Worm (Caenorhabditis elegans) whole organism, mixed stage, embryonic: ENCODE data around the gene irk-3.

Experiments
- M03D4.4 ChIP-seq: sonication (generic microtip); optimal IDR thresholded peaks from 2 replicates; lab custom pipeline; 2017; ENCODE audit warnings: mild to moderate bottlenecking, missing genetic modification characterization, missing compliant biosample characterization
- bed-3 ChIP-seq: fragments of 200-800 bp; sonication (Bioruptor generic); optimal IDR thresholded peaks from 3 replicates; lab custom pipeline; 2018; ENCODE audit warnings: mild to moderate bottlenecking, missing genetic modification characterization, moderate library complexity, missing compliant biosample characterization
- blmp-1 ChIP-seq: fragments of 150-350 bp; optimal IDR thresholded peaks from 2 replicates; lab custom pipeline; 2014; ENCODE audit warnings: missing biosample characterization, missing genetic modification characterization
- ceh-43 ChIP-seq: fragments of 200-800 bp; sonication (Bioruptor generic); optimal IDR thresholded peaks from 2 replicates; lab custom pipeline; 2018; ENCODE audit warnings: mild to moderate bottlenecking, missing genetic modification characterization, moderate library complexity, missing compliant biosample characterization
- ces-1 ChIP-seq: fragments of 150-350 bp; optimal IDR thresholded peaks from 2 replicates; lab custom pipeline; 2014; ENCODE audit warnings: missing biosample characterization, missing genetic modification reagents, missing genetic modification characterization
- elt-1 ChIP-seq: sonication (generic microtip); optimal IDR thresholded peaks from 2 replicates; lab custom pipeline; 2017; ENCODE audit warnings: missing genetic modification characterization, mild to moderate bottlenecking, missing compliant biosample characterization, antibody characterized with exemption, moderate library complexity, borderline replicate concordance; ENCODE audit not compliant: insufficient read depth
- elt-3 ChIP-seq: fragments of 150-350 bp; optimal IDR thresholded peaks from 2 replicates; lab custom pipeline; 2014; ENCODE audit warnings: missing biosample characterization, missing genetic modification characterization
- flh-1 ChIP-seq: fragments of 200-800 bp; sonication (Bioruptor generic); optimal IDR thresholded peaks from 2 replicates; lab custom pipeline; 2018; ENCODE audit warnings: mild to moderate bottlenecking, missing genetic modification characterization, moderate library complexity, missing compliant biosample characterization
- ham-2 ChIP-seq: fragments of 200-800 bp; sonication (Bioruptor generic); optimal IDR thresholded peaks from 2 replicates; lab custom pipeline; 2018; ENCODE audit warnings: mild to moderate bottlenecking, missing genetic modification characterization, missing compliant biosample characterization
- hlh-1 ChIP-seq: fragments of 150-350 bp; optimal IDR thresholded peaks from 2 replicates; lab custom pipeline; 2014; ENCODE audit warnings: missing biosample characterization, missing genetic modification reagents, missing genetic modification characterization
- lin-13 ChIP-seq: fragments of 150-350 bp; optimal IDR thresholded peaks from 2 replicates; lab custom pipeline; 2014; ENCODE audit warnings: missing biosample characterization, missing genetic modification characterization
- lin-32 ChIP-seq: fragments of 200-800 bp; sonication (Bioruptor generic); optimal IDR thresholded peaks from 2 replicates; lab custom pipeline; 2018; ENCODE audit warnings: mild to moderate bottlenecking, missing genetic modification characterization, missing compliant biosample characterization
- lsy-2 ChIP-seq: fragments of 150-350 bp; optimal IDR thresholded peaks from 2 replicates; lab custom pipeline; 2014; ENCODE audit warnings: missing biosample characterization, missing genetic modification characterization
- mab-5 ChIP-seq: fragments of 150-350 bp; optimal IDR thresholded peaks from 2 replicates; lab custom pipeline; 2014; ENCODE audit warnings: missing biosample characterization, missing genetic modification characterization
- mls-2 ChIP-seq: sonication (generic microtip); optimal IDR thresholded peaks from 2 replicates; lab custom pipeline; 2016; ENCODE audit warnings: mild to moderate bottlenecking, missing genetic modification characterization, moderate library complexity, missing compliant biosample characterization
- nhr-12 ChIP-seq: fragments of 150-350 bp; optimal IDR thresholded peaks from 2 replicates; lab custom pipeline; 2014; ENCODE audit warnings: missing biosample characterization, missing genetic modification characterization
- nhr-2 ChIP-seq: fragments of 150-350 bp; optimal IDR thresholded peaks from 2 replicates; lab custom pipeline; 2014; ENCODE audit warnings: missing biosample characterization, missing genetic modification characterization
- nhr-237 ChIP-seq: fragments of 150-350 bp; optimal IDR thresholded peaks from 2 replicates; lab custom pipeline; 2014; ENCODE audit warnings: missing biosample characterization, missing genetic modification characterization
- nhr-28 ChIP-seq: fragments of 150-350 bp; optimal IDR thresholded peaks from 2 replicates; lab custom pipeline; 2014; ENCODE audit warnings: missing biosample characterization, missing genetic modification characterization
- nhr-76 ChIP-seq: sonication (generic microtip); optimal IDR thresholded peaks from 2 replicates; lab custom pipeline; 2017; ENCODE audit warnings: missing biosample characterization, missing genetic modification characterization
- pha-4 ChIP-seq: fragments of 150-350 bp; optimal IDR thresholded peaks from 2 replicates; lab custom pipeline; 2018; ENCODE audit warnings: missing biosample characterization, missing genetic modification reagents, missing genetic modification characterization
- sem-2 ChIP-seq: fragments of 200-800 bp; sonication (Bioruptor generic); optimal IDR thresholded peaks from 2 replicates; lab custom pipeline; 2018; ENCODE audit warnings: mild to moderate bottlenecking, missing genetic modification characterization, missing compliant biosample characterization
- snpc-4 ChIP-seq: fragments of 150-350 bp; optimal IDR thresholded peaks from 2 replicates; lab custom pipeline; 2014; ENCODE audit warnings: missing biosample characterization, missing genetic modification characterization
- sptf-1 ChIP-seq: sonication (generic microtip); optimal IDR thresholded peaks from 2 replicates; lab custom pipeline; 2017; ENCODE audit warnings: mild to moderate bottlenecking, missing genetic modification characterization, moderate library complexity, missing compliant biosample characterization
- tbx-8 ChIP-seq: fragments of 200-800 bp; sonication (Bioruptor generic); optimal IDR thresholded peaks from 2 replicates; lab custom pipeline; 2018; ENCODE audit warnings: mild to moderate bottlenecking, missing genetic modification characterization, moderate library complexity, missing compliant biosample characterization
- unc-120 ChIP-seq: sonication (generic microtip); optimal IDR thresholded peaks from 2 replicates; lab custom pipeline; 2017; ENCODE audit warnings: missing genetic modification characterization, missing compliant biosample characterization; ENCODE audit not compliant: poor library complexity, severe bottlenecking
- unc-39 ChIP-seq: fragments of 150-350 bp; optimal IDR thresholded peaks from 2 replicates; lab custom pipeline; 2014; ENCODE audit warnings: missing biosample characterization, missing genetic modification characterization
- unc-62 ChIP-seq: fragments of 150-350 bp; optimal IDR thresholded peaks from 2 replicates; lab custom pipeline; 2014; ENCODE audit warnings: missing biosample characterization, missing genetic modification reagents, missing genetic modification characterization
- zip-8 ChIP-seq: fragments of 150-350 bp; optimal IDR thresholded peaks from 2 replicates; lab custom pipeline; 2014; ENCODE audit warnings: missing biosample characterization, missing genetic modification characterization
- ztf-11 ChIP-seq: fragments of 150-350 bp; optimal IDR thresholded peaks from 2 replicates; lab custom pipeline; 2014; ENCODE audit warnings: missing biosample characterization, missing genetic modification characterization

Gene irk-3

DNA sequence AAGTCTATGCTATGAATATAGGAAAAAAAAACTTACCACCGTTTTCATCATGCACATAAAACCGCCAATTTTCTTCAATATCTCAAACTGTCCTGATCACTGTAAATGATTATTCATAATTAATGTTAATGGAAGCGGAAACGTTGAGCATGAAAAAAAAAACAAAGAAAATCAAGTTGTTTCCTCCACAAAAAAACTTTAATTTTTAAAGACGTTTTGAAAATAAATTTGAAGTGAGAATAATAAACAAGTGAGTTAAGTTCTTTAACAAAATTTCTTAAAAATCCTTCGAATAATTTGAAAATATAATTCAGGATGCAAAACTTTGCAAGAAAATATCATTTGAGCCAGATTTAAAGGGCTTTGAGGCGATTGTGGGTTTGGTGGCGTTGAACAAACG is at the start of gene irk-3:
irk-3 (minus strand) TSS at position 101 of the 400 bp plus-strand sequence.
- TF ChIP-seq unc-39 (tag; lab: Kevin White, UChicago) (no peak), mab-5 (tag; lab: Kevin White, UChicago) (no peak), pha-4 (tag; lab: Kevin White, UChicago) (no peak), mls-2 (no peak), sem-2 (no peak), unc-62 (no peak), nhr-237 (tag; lab: Kevin White, UChicago) (no peak), nhr-76 (no peak), unc-120 (tag; lab: Kevin White, UChicago) (no peak), nhr-28 (no peak), sptf-1 (no peak), nhr-2 (tag; lab: Kevin White, UChicago) (no peak), hlh-1 (tag; lab: Kevin White, UChicago) (no peak), lin-32 (GFP tag; lab: Kevin White, UChicago) (no peak)
- TF ChIP-seq, all 35 proteins: peak for 0

DNA sequence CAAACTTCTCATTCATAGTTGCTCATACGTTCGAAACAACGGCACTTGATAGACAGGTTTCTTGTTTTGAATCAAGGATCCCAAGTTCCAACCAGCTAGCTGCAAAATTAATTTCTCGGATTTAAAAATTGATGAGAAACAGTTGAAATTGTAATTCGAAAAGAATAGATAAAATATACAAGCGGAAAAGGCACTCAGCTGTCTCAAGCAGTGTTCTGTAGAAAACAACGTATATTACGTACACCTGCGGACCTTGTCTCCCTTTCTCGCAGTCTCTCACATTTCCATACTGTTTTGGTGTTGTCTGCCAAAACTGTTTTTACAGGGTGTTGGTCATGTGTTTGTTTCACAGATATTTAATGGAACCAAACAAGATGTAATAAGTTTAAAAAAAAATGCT is 45.4 kb upstream of the irk-3 start, which contains the start of gene F23D12.10:
F23D12.10 (minus strand) TSS at position 101 of the 400 bp plus-strand sequence.
- TF ChIP-seq snpc-4 (tag; lab: Kevin White, UChicago) (no peak), elt-1 (tag; lab: Kevin White, UChicago) (no peak), lsy-2 (tag; lab: Kevin White, UChicago) (no peak), unc-39 (tag; lab: Kevin White, UChicago) (no peak), flh-1 (GFP tag; lab: Kevin White, UChicago) (no peak), ham-2 (GFP tag; lab: Kevin White, UChicago) (no peak), zip-8 (no peak), hlh-1 (tag; lab: Kevin White, UChicago) (no peak), elt-3 (tag; lab: Kevin White, UChicago) (no peak), M03D4.4 (tag; lab: Kevin White, UChicago) (no peak), ceh-43 (GFP tag; lab: Kevin White, UChicago) (no peak), blmp-1 (no peak)

DNA sequence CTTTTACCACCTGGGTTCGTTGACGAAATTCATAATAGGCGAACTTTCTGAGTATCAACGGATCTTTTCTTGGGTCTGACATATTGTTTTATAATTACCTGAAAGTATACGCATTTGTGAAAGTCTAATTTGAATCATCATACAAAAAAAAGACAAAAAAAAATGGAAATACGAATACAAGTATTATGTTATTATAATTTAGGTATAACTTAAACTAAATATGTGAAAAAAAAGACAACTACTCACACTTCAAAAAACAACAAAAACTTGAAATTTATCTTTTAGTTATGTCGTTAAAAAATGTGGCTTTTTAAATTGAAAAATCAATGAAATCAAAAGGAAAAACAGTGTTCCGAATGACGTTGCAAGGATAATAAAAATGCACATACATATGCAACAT is 42.6 kb upstream of the irk-3 start, which contains the start of gene fbxa-179:
fbxa-179 (minus strand) TSS at position 101 of the 400 bp plus-strand sequence.
- TF ChIP-seq ces-1 (GFP tag; lab: Kevin White, UChicago) (no peak), nhr-12 (tag; lab: Kevin White, UChicago) (no peak), bed-3 (no peak)

DNA sequence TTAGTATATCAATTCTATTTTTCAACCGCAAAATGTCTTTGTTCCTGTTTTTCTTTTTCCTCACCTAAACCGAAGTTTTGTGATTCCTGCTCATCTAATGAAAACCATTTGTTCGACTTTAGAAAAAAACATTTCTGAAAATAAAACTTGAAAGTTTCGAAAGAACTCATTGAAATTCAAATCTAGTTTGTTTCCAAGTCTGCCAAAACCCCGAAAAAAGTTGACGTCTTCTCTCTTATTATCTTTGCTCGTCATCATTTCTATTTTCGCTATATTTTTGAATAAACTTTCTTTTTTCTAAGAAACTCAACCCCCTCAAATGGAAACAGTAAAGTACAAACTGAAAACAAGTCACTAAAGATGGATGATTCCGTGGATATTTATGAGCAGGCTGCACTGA is 35.6 kb upstream of the irk-3 start, which contains the start of gene frpr-17:
frpr-17 (plus strand) TSS at position 301 of the 400 bp plus-strand sequence.
- TF ChIP-seq tbx-8 (GFP tag; lab: Kevin White, UChicago) (no peak), hlh-1 (tag; lab: Kevin White, UChicago) (no peak), lin-32 (GFP tag; lab: Kevin White, UChicago) (no peak), blmp-1 (no peak), elt-1 (tag; lab: Kevin White, UChicago) (no peak)
- TF ChIP-seq, all 35 proteins: peak for 0

DNA sequence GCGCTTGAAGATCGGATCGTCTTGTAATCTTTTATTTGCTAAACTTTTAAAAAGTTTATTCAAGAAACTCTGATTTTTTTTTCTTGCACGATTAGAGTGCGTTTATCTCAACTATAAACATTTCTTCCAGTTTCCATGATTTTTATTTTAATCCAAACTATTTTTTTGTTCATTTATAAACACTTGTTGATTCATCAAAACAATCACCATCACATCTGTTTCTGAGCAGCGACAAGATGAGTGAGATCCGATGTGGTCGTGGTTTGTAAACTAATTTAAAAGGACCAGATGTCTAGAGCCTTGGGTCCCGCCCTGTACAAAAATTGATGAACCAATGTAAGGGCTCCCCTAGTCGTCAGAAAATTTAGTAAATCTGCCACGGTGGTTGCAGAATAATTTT is 31.0 kb upstream of the irk-3 start:
- TF ChIP-seq ztf-11 (tag; lab: Kevin White, UChicago) (no peak), pha-4 (tag; lab: Kevin White, UChicago) (no peak), lin-13 (no peak), ces-1 (GFP tag; lab: Kevin White, UChicago) (no peak), tbx-8 (GFP tag; lab: Kevin White, UChicago) (no peak), mls-2 (no peak), elt-3 (tag; lab: Kevin White, UChicago) (no peak)
- TF ChIP-seq, all 35 proteins: peak for 0

DNA sequence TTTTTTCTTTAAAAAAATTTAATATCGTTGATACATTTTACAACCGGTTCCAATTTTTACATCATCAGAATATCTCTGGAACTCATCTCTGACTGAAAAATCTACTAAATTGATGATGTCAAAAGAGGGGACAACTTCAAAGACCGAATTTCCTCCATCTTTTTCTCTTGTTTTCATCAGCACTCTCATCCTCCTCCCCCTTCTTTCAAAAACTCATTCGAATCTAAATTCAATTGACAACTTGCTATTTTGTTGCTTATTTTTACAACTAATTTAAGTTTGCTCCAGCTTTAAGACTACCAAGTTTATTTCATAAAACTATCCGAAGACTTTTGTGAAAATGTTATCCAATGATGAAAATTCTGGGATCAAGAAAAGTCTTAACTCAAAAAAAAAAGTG is 28.8 kb upstream of the irk-3 start:
- no peak for TF ChIP-seq mab-5 (tag; lab: Kevin White, UChicago)
- peak; percentile 16 for TF ChIP-seq ces-1 (GFP tag; lab: Kevin White, UChicago)
- TF ChIP-seq ham-2 (GFP tag; lab: Kevin White, UChicago): no peak
- no peak for TF ChIP-seq pha-4 (tag; lab: Kevin White, UChicago)
- TF ChIP-seq nhr-2 (tag; lab: Kevin White, UChicago): no peak
- TF ChIP-seq unc-120 (tag; lab: Kevin White, UChicago): no peak
